Fruit fly (Drosophila melanogaster) whole organism: ENCODE data around the gene His3.3A.
A peak's percentile ranks its signal among the peaks of the same experiment; 100 is the strongest.

ENCODE experiments used
- CG8478 ChIP-seq: fragments of >200 bp; optimal IDR thresholded peaks from 2 replicates; lab custom pipeline; 2018; ENCODE audit warnings: inconsistent platforms
- Dll ChIP-seq: fragments of >200 bp; optimal IDR thresholded peaks from 2 replicates; lab custom pipeline; 2017
- EcR ChIP-seq, 2 experiments: fragments of >200 bp; optimal IDR thresholded peaks; 2 replicates each; lab custom pipeline; 2017; ENCODE audit warnings: missing biosample characterization in 2 of 2, missing genetic modification characterization in 2 of 2, missing genetic modification reagents in 2 of 2
- pan ChIP-seq: fragments of >200 bp; optimal IDR thresholded peaks from 2 replicates; lab custom pipeline; 2017
- psq ChIP-seq: fragments of >200 bp; optimal IDR thresholded peaks from 2 replicates; lab custom pipeline; 2017
- usp ChIP-seq: fragments of >200 bp; optimal IDR thresholded peaks from 2 replicates; lab custom pipeline; 2017; ENCODE audit warnings: missing biosample characterization, missing genetic modification characterization, mixed read lengths

Gene His3.3A

dm6 chr2L:5063936-5064335, 9.1 kb downstream of the His3.3A start:
- no peak for TF ChIP-seq usp (GFP tag; lab: Kevin White, UChicago)

dm6 chr2L:5070797-5071579, 16.1 kb downstream of the His3.3A start, which contains the start of gene RpL37A:
TSS of gene RpL37A (plus strand) at chr2L:5070957.
- TF ChIP-seq pan (lab: Kevin White, UChicago) (no peak), usp (GFP tag; lab: Kevin White, UChicago) (no peak), EcR (GFP tag; optimal IDR thresholded peaks at IDR 0.05; lab: Kevin White, UChicago) (no peak), CG8478 (lab: Kevin White, UChicago) (no peak), psq (no peak), Dll (lab: Kevin White, UChicago) (no peak)

- TF ChIP-seq pan (lab: Kevin White, UChicago) (no peak), CG8478 (lab: Kevin White, UChicago) (no peak), usp (GFP tag; lab: Kevin White, UChicago) (no peak), Dll (lab: Kevin White, UChicago) (no peak), EcR (GFP tag; optimal IDR thresholded peaks at IDR 0.05; lab: Kevin White, UChicago) (no peak), psq (no peak)
These were observed 17.5 kb downstream of the His3.3A start for dm6 chr2L:5072357-5072756.

DNA sequence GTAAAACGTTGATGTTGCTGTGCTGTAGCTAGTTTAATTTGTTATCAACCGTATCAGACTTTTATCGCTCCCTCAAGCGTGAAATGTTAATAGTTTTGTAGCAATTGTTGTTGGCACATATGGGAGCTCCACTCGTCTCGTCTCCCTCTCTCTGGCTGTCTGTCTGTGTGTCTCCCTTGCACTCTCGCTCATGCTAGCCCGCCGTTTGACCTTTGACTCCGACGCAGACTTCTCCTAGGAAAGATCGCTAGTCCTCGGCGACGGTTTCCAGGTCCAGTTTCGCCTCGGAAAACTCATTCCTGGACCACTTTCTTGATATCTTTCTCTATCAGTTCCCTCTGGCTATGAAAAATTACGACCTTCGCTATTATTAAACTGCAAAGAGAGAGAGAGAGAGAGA, 24.3 kb downstream of the His3.3A start:
- no peak for TF ChIP-seq psq
- no peak for TF ChIP-seq EcR (GFP tag; optimal IDR thresholded peaks at IDR 0.05; lab: Kevin White, UChicago)
- no peak for TF ChIP-seq CG8478 (lab: Kevin White, UChicago)
- no peak for TF ChIP-seq Dll (lab: Kevin White, UChicago)

DNA sequence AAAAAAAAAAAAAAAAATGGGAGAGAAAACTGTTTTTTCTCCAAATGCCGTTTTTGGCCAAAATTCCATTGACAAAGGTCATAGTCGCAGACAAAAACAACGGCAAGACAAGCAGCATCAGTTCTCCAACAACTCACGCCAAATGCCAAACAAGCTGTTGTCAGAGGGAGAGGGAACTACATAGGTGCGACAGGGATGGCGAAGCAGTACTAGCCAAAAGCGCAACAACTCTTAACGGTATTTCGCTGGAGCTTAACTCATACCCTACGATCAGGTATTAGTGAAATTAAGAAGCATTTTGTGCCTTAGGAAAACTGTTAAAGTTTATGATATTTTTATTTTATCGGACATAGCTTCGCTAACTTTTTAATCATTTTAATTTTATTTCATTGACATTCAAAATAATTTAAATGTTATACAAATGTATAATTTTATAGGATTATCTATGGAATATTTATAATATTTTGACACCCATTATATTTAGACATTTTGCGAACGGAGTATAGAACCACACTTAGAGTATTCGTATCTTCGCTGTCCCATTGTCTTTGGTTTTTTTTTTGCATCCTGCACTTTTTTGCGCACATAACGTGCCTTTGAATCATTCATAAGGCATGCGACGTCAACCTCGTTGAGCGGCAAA, 25.5 kb downstream of the His3.3A start:
- TF ChIP-seq Dll (lab: Kevin White, UChicago) (no peak), CG8478 (lab: Kevin White, UChicago) (no peak), psq (no peak), usp (GFP tag; lab: Kevin White, UChicago) (no peak), EcR (GFP tag; optimal IDR thresholded peaks at IDR 0.05; lab: Kevin White, UChicago) (no peak), pan (lab: Kevin White, UChicago) (no peak)

- TF ChIP-seq pan (lab: Kevin White, UChicago) (no peak), EcR (GFP tag; optimal IDR thresholded peaks at IDR 0.05; lab: Kevin White, UChicago) (peak in 1 of 2 experiments; percentile 18)
These were observed 29.9 kb downstream of the His3.3A start for dm6 chr2L:5084586-5085257.

DNA sequence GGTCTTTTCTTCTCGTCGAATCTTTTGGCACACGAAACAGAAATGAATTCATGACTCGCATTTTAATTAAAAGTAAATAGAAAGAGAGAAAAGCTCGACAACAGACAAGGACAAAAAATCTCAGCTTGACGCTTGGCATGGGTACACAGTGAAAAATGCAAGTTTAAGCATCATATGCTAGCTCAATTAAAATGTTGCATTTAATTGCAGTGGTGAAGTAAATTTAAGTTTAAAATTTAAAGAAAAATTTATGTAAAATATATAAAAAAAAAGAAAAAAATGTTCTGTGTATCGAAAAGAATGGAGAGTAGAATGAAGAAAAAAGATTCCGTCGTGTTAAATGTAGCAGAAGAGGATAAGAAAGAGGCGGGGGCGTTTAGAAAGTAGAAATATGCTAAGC, 30.7 kb downstream of the His3.3A start:
- TF ChIP-seq usp (GFP tag; lab: Kevin White, UChicago) (no peak), EcR (GFP tag; optimal IDR thresholded peaks at IDR 0.05; lab: Kevin White, UChicago) (no peak), pan (lab: Kevin White, UChicago) (no peak), psq (no peak)

DNA sequence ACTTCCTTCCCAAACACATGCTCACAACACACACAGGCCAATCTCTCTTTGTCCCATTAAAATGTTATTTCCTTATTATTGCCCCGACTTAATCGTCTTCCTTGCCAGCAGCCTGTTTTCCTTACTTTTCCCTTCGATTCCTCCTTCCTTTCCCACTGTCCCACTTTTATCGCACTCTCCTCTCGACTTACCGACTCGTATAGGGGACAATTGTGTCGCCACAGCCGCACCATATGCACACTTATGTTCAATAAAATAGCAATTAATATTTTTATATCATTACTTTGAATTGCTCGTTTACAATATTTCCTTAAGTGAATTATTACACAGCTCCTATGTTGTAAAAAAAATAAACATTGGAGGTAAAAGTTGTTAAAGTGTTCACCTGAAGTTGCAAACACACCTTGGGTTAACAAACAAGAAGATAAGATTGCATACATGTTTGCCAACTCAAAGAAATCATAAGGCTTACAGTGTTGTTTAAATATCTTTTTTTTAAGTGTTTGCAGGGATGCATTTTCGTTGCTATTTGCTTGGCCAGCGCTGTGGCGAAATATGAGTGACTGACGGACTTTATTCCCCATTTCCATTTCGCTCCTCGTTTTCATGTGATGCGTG, 32.2 kb downstream of the His3.3A start:
- TF ChIP-seq pan (lab: Kevin White, UChicago) (no peak), Dll (lab: Kevin White, UChicago) (no peak), CG8478 (lab: Kevin White, UChicago) (no peak), usp (GFP tag; lab: Kevin White, UChicago) (no peak), EcR (GFP tag; optimal IDR thresholded peaks at IDR 0.05; lab: Kevin White, UChicago) (no peak), psq (no peak)

- TF ChIP-seq CG8478 (lab: Kevin White, UChicago) (no peak), pan (lab: Kevin White, UChicago) (no peak), usp (GFP tag; lab: Kevin White, UChicago) (no peak), psq (no peak), Dll (lab: Kevin White, UChicago) (no peak), EcR (GFP tag; optimal IDR thresholded peaks at IDR 0.05; lab: Kevin White, UChicago) (no peak)
These were observed 33.9 kb downstream of the His3.3A start for dm6 chr2L:5088649-5089270.

DNA sequence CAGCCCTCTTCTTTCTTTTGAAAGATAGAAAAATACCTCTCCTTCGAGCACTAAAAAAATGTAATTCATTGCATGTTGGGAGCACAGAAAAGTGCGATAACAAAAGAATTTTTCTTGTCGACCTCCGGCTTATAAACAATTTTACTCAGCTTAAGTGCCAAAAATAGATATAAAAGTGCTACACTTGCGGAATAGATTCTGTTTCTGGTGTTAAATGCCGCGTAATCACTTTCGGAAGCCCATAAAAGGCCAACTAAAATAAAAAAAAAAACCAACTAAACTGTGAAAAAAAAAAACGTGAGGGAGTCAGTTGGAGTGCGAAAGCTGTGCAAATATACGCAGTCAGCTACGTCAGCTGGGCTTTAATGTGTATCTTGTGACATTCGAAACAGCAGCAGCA, 34.8 kb downstream of the His3.3A start:
- TF ChIP-seq CG8478 (lab: Kevin White, UChicago) (no peak), pan (lab: Kevin White, UChicago) (no peak), Dll (lab: Kevin White, UChicago) (no peak), psq (no peak), usp (GFP tag; lab: Kevin White, UChicago) (no peak), EcR (GFP tag; optimal IDR thresholded peaks at IDR 0.05; lab: Kevin White, UChicago) (no peak)

- no peak for TF ChIP-seq CG8478 (lab: Kevin White, UChicago)
- TF ChIP-seq psq, result no peak
- no peak for TF ChIP-seq Dll (lab: Kevin White, UChicago)
- no peak for TF ChIP-seq pan (lab: Kevin White, UChicago)
- no peak for TF ChIP-seq EcR (GFP tag; optimal IDR thresholded peaks at IDR 0.05; lab: Kevin White, UChicago)
- no peak for TF ChIP-seq usp (GFP tag; lab: Kevin White, UChicago)
These were observed 35.5 kb downstream of the His3.3A start for dm6 chr2L:5090352-5090751.
